Fruit fly (Drosophila melanogaster) whole organism, embryonic: ENCODE data around the gene CG33172.
A peak's percentile ranks its signal among the peaks of the same experiment; 100 is the strongest.
"Not testable (repeated sequence)": the region's sequence is repeated elsewhere in the genome, so short reads cannot be mapped to it uniquely, and the experiment has no call there.

Source experiments
- Atf6 ChIP-seq: fragments of 200-800 bp; sonication (Bioruptor generic); IDR thresholded peaks from 2 replicates; pipeline ENCODE4 v1.3.6; 2022; ENCODE audit warnings: missing biosample characterization, missing genetic modification characterization
- B-H1 ChIP-seq: fragments of 200-800 bp; sonication (Bioruptor generic); IDR thresholded peaks from 3 replicates; pipeline ENCODE4 v1.3.6; 2022; ENCODE audit warnings: missing biosample characterization, missing genetic modification characterization
- Bgb ChIP-seq: fragments of 200-800 bp; sonication (Bioruptor generic); IDR thresholded peaks from 2 replicates; pipeline ENCODE4 v1.3.6; 2022; ENCODE audit warnings: missing biosample characterization, missing genetic modification characterization; ENCODE audit not compliant: partially characterized antibody
- CG10543 ChIP-seq: fragments of 200-800 bp; sonication (Bioruptor generic); optimal IDR thresholded peaks from 3 replicates; lab custom pipeline; 2017; ENCODE audit warnings: missing biosample characterization, mild to moderate bottlenecking, missing genetic modification characterization, moderate library complexity
- CG7786 ChIP-seq: fragments of 200-800 bp; sonication (Bioruptor generic); optimal IDR thresholded peaks from 2 replicates; lab custom pipeline; 2016; ENCODE audit warnings: missing biosample characterization, missing genetic modification characterization
- CG8281 ChIP-seq: fragments of 200-800 bp; sonication (Bioruptor generic); optimal IDR thresholded peaks from 2 replicates; lab custom pipeline; 2018; ENCODE audit warnings: missing biosample characterization, mild to moderate bottlenecking, missing genetic modification characterization, moderate library complexity
- Lhr ChIP-seq: fragments of 200-800 bp; sonication (Bioruptor generic); optimal IDR thresholded peaks from 3 replicates; lab custom pipeline; 2017; ENCODE audit warnings: mild to moderate bottlenecking, missing biosample characterization, missing genetic modification reagents, missing genetic modification characterization
- Med ChIP-seq: fragments of 200-800 bp; sonication (Bioruptor generic); peaks from one replicate; lab custom pipeline; 2016; ENCODE audit warnings: missing biosample characterization, missing genetic modification characterization, mild to moderate bottlenecking, inconsistent platforms, moderate library complexity
- Pdp1 ChIP-seq, 2 experiments: fragments of 200-800 bp; sonication (Bioruptor generic); optimal IDR thresholded peaks; 3 replicates each; lab custom pipeline; 2016; ENCODE audit warnings: missing biosample characterization in 2 of 2, missing genetic modification characterization in 2 of 2, mild to moderate bottlenecking in 1 of 2, moderate library complexity in 1 of 2
- inv ChIP-seq: fragments of 200-800 bp; sonication (Bioruptor generic); IDR thresholded peaks from 2 replicates; pipeline ENCODE4 v1.3.6; 2022; ENCODE audit warnings: missing biosample characterization, missing genetic modification characterization; ENCODE audit not compliant: partially characterized antibody
- lab ChIP-seq: fragments of 200-800 bp; sonication (Bioruptor generic); optimal IDR thresholded peaks from 3 replicates; lab custom pipeline; 2017; ENCODE audit warnings: missing biosample characterization, missing genetic modification characterization, mild to moderate bottlenecking, moderate library complexity, missing genetic modification reagents
- nerfin-1 ChIP-seq: fragments of 200-800 bp; sonication (Bioruptor generic); optimal IDR thresholded peaks from 3 replicates; lab custom pipeline; 2019; ENCODE audit warnings: missing biosample characterization, mild to moderate bottlenecking, missing genetic modification characterization, moderate library complexity
- pfk ChIP-seq: fragments of 200-800 bp; sonication (Bioruptor generic); optimal IDR thresholded peaks from 2 replicates; lab custom pipeline; 2018; ENCODE audit warnings: missing biosample characterization, mild to moderate bottlenecking, missing genetic modification characterization, moderate library complexity

DNA sequence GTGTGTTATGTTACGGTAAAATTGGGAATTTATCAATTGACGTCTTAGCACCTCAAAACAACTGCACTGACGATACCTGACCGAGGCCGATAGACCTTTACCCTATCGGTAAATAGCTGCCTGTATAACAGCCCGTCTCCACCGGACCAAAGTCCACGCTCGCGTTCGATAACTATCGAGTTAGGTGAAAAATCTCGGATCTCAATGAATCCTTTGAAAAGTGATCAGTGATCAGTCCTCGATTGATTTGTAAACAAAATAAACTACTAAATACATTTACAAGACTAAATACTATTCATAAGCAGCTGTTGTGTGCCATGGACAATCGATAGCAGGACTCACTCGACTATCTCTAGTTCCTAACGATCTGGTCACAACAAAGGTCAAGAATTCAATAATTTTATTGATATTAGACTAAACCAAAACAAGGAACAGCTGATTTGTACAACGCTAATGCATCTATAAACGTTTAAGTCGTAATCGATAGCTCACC lies 26.5 kb downstream of the CG33172 start, which contains the start of gene sordd1:
- TF ChIP-seq Lhr; CG8281 (tag; lab: Kevin White, UChicago); Pdp1 (GFP tag; optimal IDR thresholded peaks at IDR 0.05; lab: Kevin White, UChicago); lab (GFP tag; lab: Kevin White, UChicago); B-H1 (GFP tag; lab: Robert Waterston, UW); nerfin-1 (tag; lab: Kevin White, UChicago); CG7786; Atf6 (GFP tag; lab: Robert Waterston, UW); pfk (GFP tag; lab: Kevin White, UChicago); CG10543: not testable (repeated sequence)
- peak; percentile 91 for TF ChIP-seq Bgb
- peak; percentile 95 for TF ChIP-seq inv (GFP tag; lab: Robert Waterston, UW)
- TF ChIP-seq Med (GFP tag; lab: Kevin White, UChicago) = peak; percentile 3
